Worm (Caenorhabditis elegans) whole organism, midembryonic: ENCODE results near the gene ldb-1.

ENCODE experiments used
- T22C8.4 ChIP-seq: fragments of 200-800 bp; sonication (Bioruptor generic); IDR thresholded peaks from 2 replicates; pipeline ENCODE4 v1.3.6; 2022; ENCODE audit warnings: missing genetic modification characterization, missing compliant biosample characterization
- cog-1 ChIP-seq: sonication (generic microtip); optimal IDR thresholded peaks from 2 replicates; lab custom pipeline; 2016; ENCODE audit warnings: missing genetic modification characterization, missing compliant biosample characterization
- flt-1 ChIP-seq: fragments of 200-800 bp; sonication (Bioruptor generic); IDR thresholded peaks from 2 replicates; pipeline ENCODE4 v1.3.6; 2022; ENCODE audit warnings: missing genetic modification characterization, missing compliant biosample characterization
- klf-2 ChIP-seq: fragments of 200-800 bp; sonication (Bioruptor generic); conservative IDR thresholded peaks from 2 replicates; pipeline ENCODE4 v1.3.6; 2022; ENCODE audit warnings: missing genetic modification reagents, missing genetic modification characterization, missing compliant biosample characterization
- med-1 ChIP-seq: sonication (generic microtip); optimal IDR thresholded peaks from 2 replicates; lab custom pipeline; 2017; ENCODE audit warnings: missing genetic modification characterization, mild to moderate bottlenecking, missing compliant biosample characterization, antibody characterized with exemption, missing genetic modification reagents; ENCODE audit not compliant: insufficient read depth
- ref-1 ChIP-seq: fragments of 200-800 bp; sonication (Bioruptor generic); conservative IDR thresholded peaks from 2 replicates; pipeline ENCODE4 v1.3.6; 2022; ENCODE audit warnings: missing genetic modification reagents, missing genetic modification characterization, missing compliant biosample characterization
- tab-1 ChIP-seq: fragments of 200-800 bp; sonication (Bioruptor generic); IDR thresholded peaks from 2 replicates; pipeline ENCODE4 v1.3.6; 2022; ENCODE audit warnings: missing genetic modification characterization, missing compliant biosample characterization
- ztf-23 ChIP-seq: fragments of 200-800 bp; sonication (Bioruptor generic); IDR thresholded peaks from 2 replicates; pipeline ENCODE4 v1.3.6; 2022; ENCODE audit warnings: missing genetic modification reagents, missing genetic modification characterization, missing compliant biosample characterization
- ztf-29 ChIP-seq: fragments of 200-800 bp; sonication (Bioruptor generic); IDR thresholded peaks from 2 replicates; pipeline ENCODE4 v1.3.6; 2022; ENCODE audit warnings: missing genetic modification reagents, missing genetic modification characterization, missing compliant biosample characterization

The ldb-1 gene

DNA sequence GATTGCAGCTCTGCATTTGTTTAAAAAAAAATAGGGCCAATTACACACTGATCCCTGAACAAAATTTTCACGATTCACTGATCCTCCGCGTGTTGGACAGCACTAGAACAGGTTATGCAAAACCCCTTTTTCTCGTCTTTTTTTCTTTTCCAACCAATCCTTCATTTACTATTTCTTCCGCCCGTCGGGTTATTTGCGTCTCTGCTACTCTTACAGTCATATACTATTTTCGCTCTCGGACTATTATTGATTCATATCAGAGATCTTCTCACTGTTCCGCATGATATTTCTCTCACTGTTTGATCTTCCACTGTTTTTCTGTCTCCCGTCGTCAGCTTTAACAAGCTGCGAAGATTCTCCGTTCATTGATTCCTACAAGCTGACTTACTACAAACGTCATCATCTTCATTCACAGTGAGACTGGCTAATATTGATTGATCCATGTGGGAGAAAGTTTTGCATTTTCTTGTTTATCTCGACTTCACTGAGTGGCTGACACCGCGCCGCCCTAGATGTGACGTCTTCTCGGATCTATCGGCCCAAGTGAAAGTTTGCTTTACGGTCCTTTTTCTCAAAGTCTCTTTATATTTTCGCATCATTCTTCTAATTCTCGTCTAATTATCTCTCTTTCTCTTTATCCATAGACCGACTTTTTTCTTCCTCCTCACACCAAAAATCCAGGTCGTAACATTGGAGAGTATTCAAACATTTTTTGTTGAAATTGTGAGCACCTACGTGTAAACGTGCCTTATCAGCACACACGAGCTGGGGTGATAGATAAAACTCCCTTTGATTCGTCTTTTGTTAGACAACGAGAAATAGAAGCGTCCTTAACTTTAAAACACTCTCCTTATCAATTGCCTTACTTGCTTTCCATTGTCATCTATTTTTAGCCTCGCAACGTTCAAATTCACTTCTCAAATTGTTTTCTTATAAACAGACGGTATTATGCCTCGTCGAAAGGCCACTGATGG lies 7.7 kb downstream of the ldb-1 start:
- no peak for TF ChIP-seq ref-1
- no peak for TF ChIP-seq tab-1 (GFP tag; lab: Robert Waterston, UW)
- no peak for TF ChIP-seq ztf-29 (GFP tag; lab: Robert Waterston, UW)

DNA sequence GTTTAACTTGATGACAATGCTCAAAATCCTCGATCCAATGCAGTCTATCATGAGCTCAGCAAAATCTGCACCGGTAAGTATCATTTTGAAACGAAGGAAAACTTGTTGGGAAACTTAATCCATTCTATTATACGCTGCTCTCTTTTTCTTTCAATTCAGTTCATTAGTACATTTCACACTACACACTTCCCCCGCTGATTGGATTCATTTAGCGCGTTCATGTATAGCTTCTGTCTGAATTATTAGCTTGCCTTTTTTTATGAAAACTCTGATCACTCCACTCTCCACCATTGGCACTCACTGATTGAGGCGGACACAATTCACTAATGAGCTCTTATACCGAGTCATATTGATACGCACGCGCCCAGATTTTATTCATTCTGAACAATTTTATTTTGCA lies 9.5 kb downstream of the ldb-1 start:
- TF ChIP-seq med-1 (GFP tag; lab: Kevin White, UChicago) (no peak), T22C8.4 (GFP tag; lab: Robert Waterston, UW) (no peak), ztf-29 (GFP tag; lab: Robert Waterston, UW) (no peak), cog-1 (no peak), tab-1 (GFP tag; lab: Robert Waterston, UW) (no peak), ref-1 (no peak), klf-2 (no peak), ztf-23 (GFP tag; lab: Robert Waterston, UW) (no peak), flt-1 (GFP tag; lab: Robert Waterston, UW) (no peak)

DNA sequence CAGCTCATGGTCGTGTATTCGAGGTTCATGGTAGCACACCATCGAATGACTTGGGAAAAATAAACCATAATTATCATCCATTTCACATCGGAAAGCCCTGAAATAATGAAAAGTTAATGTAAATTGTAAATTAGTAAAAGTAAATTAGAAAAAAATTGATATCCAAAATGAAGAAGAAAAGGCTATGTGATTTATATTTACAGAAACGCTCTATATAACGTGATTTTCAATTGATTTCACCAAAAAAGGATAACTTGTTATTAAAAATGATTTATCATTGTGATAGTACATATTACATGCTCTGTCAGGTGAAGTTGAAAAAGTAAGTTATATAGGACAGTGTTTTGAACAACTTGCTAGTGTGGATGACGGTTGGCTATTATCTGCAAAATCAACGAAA lies 14.1 kb downstream of the ldb-1 start, which contains the start of gene C09F12.3:
TSS of gene C09F12.3 (minus strand) at position 101 of the 400 bp plus-strand sequence.
- TF ChIP-seq T22C8.4 (GFP tag; lab: Robert Waterston, UW) (no peak), tab-1 (GFP tag; lab: Robert Waterston, UW) (no peak), ref-1 (no peak)

DNA sequence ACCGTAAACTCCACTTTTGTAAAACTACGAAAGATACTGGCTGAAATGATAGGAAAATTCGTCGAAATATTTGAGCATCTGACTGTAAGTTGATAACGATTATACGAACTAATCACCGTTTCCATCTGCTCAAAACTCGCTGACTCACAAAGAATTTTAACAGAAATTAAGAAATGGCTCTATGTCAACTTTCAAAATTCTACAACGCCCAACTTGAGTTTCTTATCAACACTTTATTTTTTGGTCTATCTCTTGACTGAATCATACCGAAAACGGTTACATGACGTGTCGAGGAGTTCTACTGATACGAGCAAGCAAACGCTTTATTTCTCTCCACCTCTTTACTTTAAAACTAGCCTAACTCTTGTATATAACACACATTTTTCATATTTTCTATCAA lies 18.5 kb downstream of the ldb-1 start, which contains the start of gene clc-1:
TSS of gene clc-1 (plus strand) at position 264 of the 400 bp plus-strand sequence.
- TF ChIP-seq flt-1 (GFP tag; lab: Robert Waterston, UW) = no peak
- no peak for TF ChIP-seq ref-1
- TF ChIP-seq ztf-23 (GFP tag; lab: Robert Waterston, UW) = no peak
- no peak for TF ChIP-seq ztf-29 (GFP tag; lab: Robert Waterston, UW)
- TF ChIP-seq klf-2 = no peak
- TF ChIP-seq cog-1 = no peak
- no peak for TF ChIP-seq T22C8.4 (GFP tag; lab: Robert Waterston, UW)
- TF ChIP-seq med-1 (GFP tag; lab: Kevin White, UChicago) = no peak
- TF ChIP-seq tab-1 (GFP tag; lab: Robert Waterston, UW) = no peak

DNA sequence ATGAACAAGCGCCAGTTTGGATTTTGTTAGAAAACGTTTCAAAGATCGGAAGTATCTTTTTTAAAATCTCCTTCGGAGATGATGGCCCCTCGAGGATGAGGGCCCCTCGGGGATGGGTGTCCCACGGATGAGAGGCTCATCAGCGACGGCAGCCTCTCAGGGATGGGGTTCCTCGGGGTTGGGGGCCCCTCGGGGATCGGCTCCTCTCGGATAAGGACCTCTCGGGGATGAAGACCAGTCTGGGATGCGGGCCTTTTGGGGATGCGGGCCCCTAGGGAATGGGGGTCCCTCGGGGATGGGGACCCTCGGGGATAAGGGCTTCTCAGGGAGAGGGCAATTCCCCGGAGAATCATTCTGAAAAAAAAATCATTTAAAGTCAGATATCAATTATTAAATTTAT lies 21.6 kb downstream of the ldb-1 start:
- TF ChIP-seq cog-1 = no peak
- no peak for TF ChIP-seq ref-1
- TF ChIP-seq ztf-23 (GFP tag; lab: Robert Waterston, UW) = no peak
- TF ChIP-seq flt-1 (GFP tag; lab: Robert Waterston, UW) = no peak
- TF ChIP-seq T22C8.4 (GFP tag; lab: Robert Waterston, UW) = no peak
- TF ChIP-seq klf-2 = no peak

DNA sequence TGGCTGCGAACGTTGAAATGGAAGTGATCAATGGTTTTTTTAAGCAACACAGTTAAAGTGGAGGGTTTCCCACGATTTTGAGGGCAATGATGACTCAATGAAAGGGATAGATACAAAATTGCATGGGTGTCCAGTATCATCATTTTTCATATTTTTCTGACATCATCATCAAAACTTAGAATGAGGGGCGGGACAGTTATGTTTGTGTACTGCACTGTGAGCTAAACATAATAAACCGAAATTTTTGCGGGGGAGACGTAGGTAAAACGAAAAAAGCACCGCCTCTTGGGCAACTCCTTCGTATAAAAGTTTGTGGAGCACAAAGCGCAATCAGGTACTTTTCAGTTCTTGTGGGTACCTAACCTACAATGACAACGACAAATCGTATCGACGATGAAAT lies 24.9 kb downstream of the ldb-1 start, which contains the start of gene C09F12.2:
TSS of gene C09F12.2 (plus strand) at position 301 of the 400 bp plus-strand sequence.
- TF ChIP-seq ztf-29 (GFP tag; lab: Robert Waterston, UW) (no peak), tab-1 (GFP tag; lab: Robert Waterston, UW) (no peak), T22C8.4 (GFP tag; lab: Robert Waterston, UW) (no peak), ztf-23 (GFP tag; lab: Robert Waterston, UW) (no peak), med-1 (GFP tag; lab: Kevin White, UChicago) (no peak), ref-1 (no peak), klf-2 (no peak), flt-1 (GFP tag; lab: Robert Waterston, UW) (no peak), cog-1 (no peak)

DNA sequence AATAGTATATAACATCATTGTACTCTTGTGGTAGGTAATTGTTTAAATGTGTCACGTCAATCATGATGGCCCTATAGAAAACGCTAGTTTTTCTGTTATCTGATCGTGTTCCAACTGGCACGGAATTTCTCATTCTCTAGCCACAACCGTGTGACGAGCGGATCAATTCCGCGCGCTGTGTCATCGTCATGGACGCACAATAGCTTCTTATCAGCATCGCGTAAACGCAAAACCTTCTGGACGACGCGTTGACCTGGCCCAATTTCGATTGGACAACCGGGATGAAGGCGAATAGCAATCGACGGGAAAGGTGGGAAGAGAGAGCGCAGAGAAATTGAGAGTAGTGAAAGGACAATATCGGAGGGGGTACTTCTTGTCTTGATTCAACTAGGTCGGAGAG lies 28.3 kb downstream of the ldb-1 start, which contains the start of gene lpr-3:
TSS of gene lpr-3 (plus strand) at position 374 of the 400 bp plus-strand sequence.
- no peak for TF ChIP-seq ztf-29 (GFP tag; lab: Robert Waterston, UW)

DNA sequence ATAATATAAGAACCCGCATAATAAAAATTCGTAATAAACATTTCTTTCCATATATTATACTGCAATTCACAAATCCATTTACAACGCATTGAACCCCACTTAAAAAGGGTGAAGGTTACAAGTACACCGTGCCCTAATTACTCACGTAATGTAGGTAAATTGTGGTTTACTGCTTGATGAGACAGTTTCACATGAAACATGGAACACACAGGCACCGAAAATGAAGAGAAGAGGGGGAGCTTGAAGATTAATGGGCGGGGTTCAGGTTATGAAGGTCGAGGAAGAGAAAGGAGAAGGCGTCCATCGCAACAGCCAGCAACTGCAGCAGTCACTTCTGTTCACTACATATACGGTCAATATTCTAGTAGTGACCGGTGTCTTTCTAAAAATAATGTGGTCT lies 31.0 kb downstream of the ldb-1 start, which contains the start of gene lpr-6:
TSS of gene lpr-6 (plus strand) at position 251 of the 400 bp plus-strand sequence.
- TF ChIP-seq flt-1 (GFP tag; lab: Robert Waterston, UW) (no peak), tab-1 (GFP tag; lab: Robert Waterston, UW) (no peak), ztf-29 (GFP tag; lab: Robert Waterston, UW) (no peak), cog-1 (no peak), ztf-23 (GFP tag; lab: Robert Waterston, UW) (no peak), T22C8.4 (GFP tag; lab: Robert Waterston, UW) (no peak), klf-2 (no peak), ref-1 (no peak), med-1 (GFP tag; lab: Kevin White, UChicago) (no peak)

DNA sequence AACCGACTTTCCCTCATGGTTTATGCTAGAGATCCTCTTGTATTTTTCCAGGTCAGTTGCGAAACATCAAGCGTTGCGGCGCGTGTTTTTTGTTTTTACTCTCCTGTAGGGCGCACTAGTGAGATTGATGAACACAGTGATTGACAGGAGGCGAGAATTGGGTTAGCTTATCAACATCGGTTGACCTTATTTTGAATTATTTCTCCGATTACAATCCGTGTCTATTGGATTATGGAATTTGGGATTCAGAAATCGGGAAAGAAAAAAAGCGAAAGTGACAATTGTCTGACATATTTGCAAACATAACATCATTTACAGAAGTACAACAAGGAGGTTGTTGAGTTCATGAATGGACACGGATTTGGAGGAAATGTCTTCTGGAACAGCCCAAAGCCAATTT lies 32.2 kb downstream of the ldb-1 start:
- TF ChIP-seq ztf-29 (GFP tag; lab: Robert Waterston, UW) (no peak), flt-1 (GFP tag; lab: Robert Waterston, UW) (no peak), tab-1 (GFP tag; lab: Robert Waterston, UW) (no peak), ref-1 (no peak), cog-1 (no peak), T22C8.4 (GFP tag; lab: Robert Waterston, UW) (no peak), klf-2 (no peak), ztf-23 (GFP tag; lab: Robert Waterston, UW) (no peak), med-1 (GFP tag; lab: Kevin White, UChicago) (no peak)

DNA sequence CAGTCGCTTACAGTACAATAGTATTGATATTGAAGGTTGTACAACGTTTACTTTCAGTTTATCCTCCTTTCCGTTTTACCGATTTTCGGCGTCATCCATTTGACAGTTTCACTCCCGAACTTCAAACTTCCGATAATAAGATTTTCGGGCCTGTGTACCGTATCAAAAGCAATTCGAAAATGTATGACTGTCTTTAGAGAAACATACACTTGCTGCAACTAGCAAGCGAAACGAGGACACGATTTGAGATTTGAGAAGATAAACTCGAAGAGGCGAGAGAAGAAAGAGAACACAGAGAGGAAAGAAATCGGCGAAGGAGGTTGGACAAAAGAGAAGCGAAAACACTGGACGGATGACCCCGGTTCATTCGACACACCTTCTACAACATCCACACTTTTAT lies 33.2 kb downstream of the ldb-1 start, which contains the start of gene lpr-5:
TSS of gene lpr-5 (plus strand) at position 220 of the 400 bp plus-strand sequence.
- TF ChIP-seq klf-2 = no peak
- TF ChIP-seq ztf-29 (GFP tag; lab: Robert Waterston, UW) = no peak
- TF ChIP-seq med-1 (GFP tag; lab: Kevin White, UChicago) = no peak
- no peak for TF ChIP-seq cog-1
- no peak for TF ChIP-seq ztf-23 (GFP tag; lab: Robert Waterston, UW)
